Worm (Caenorhabditis elegans): ENCODE measurements around the gene mff-1.

Gene mff-1

ce11 chrX:13004491-13005093 lies 17.6 kb upstream of the mff-1 start:
- no peak for TF ChIP-seq sea-1 (GFP tag; conservative IDR thresholded peaks at IDR 0.05)
- no peak for TF ChIP-seq ama-1 (optimal IDR thresholded peaks at IDR 0.05)
- TF ChIP-seq pes-1 (GFP tag; IDR thresholded peaks at IDR 0.05) = no peak
- TF ChIP-seq hnd-1 (tag; optimal IDR thresholded peaks at IDR 0.05) = no peak
- no peak for TF ChIP-seq hmbx-1 (tag; optimal IDR thresholded peaks at IDR 0.05)
- TF ChIP-seq ceh-36 (tag; optimal IDR thresholded peaks at IDR 0.05) = no peak
- TF ChIP-seq flt-1 (GFP tag; IDR thresholded peaks at IDR 0.05) = no peak

- TF ChIP-seq scrt-1 (GFP tag; IDR thresholded peaks at IDR 0.05) (no peak), sea-1 (GFP tag; conservative IDR thresholded peaks at IDR 0.05) (no peak), aly-1 (tag; optimal IDR thresholded peaks at IDR 0.05) (no peak), pes-1 (GFP tag; IDR thresholded peaks at IDR 0.05) (no peak), ama-1 (optimal IDR thresholded peaks at IDR 0.05) (no peak), F13C5.2 (tag; optimal IDR thresholded peaks at IDR 0.05) (no peak), hmg-4 (GFP tag; optimal IDR thresholded peaks at IDR 0.05) (no peak), ceh-13 (GFP tag; optimal IDR thresholded peaks at IDR 0.05) (no peak), flt-1 (GFP tag; IDR thresholded peaks at IDR 0.05) (no peak), tra-4 (tag; optimal IDR thresholded peaks at IDR 0.05) (no peak), hnd-1 (tag; optimal IDR thresholded peaks at IDR 0.05) (no peak), ceh-36 (tag; optimal IDR thresholded peaks at IDR 0.05) (no peak), hmbx-1 (tag; optimal IDR thresholded peaks at IDR 0.05) (no peak), tbx-37 (GFP tag; conservative IDR thresholded peaks at IDR 0.05) (no peak)
These were observed 16.1 kb upstream of the mff-1 start for ce11 chrX:13003092-13003491.

DNA sequence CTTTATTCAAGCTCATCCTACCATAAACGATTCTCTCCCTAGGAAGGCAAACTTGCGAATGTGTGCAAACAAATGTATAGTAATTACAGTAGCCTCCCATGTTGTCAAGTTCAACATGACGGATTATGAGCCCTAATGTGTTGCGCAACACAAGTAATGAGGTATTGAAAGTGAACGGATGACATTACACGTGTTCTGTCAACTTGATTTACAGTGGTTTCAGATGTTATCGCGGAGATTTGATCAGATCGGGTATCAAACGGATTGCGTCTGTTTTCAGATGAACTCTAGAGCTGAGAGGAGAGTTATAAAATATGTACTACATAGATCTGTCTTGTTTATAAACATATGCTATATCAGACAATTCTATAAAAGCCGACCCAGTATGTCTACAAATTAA lies 15.3 kb upstream of the mff-1 start:
- TF ChIP-seq ama-1 (optimal IDR thresholded peaks at IDR 0.05) (no peak), tra-4 (tag; optimal IDR thresholded peaks at IDR 0.05) (no peak), sea-1 (GFP tag; conservative IDR thresholded peaks at IDR 0.05) (no peak), hmbx-1 (tag; optimal IDR thresholded peaks at IDR 0.05) (no peak), scrt-1 (GFP tag; IDR thresholded peaks at IDR 0.05) (no peak), tbx-11 (GFP tag; IDR thresholded peaks at IDR 0.05) (no peak), flt-1 (GFP tag; IDR thresholded peaks at IDR 0.05) (no peak), hmg-4 (GFP tag; optimal IDR thresholded peaks at IDR 0.05) (no peak), B0310.2 (tag; optimal IDR thresholded peaks at IDR 0.05) (no peak), ceh-13 (GFP tag; optimal IDR thresholded peaks at IDR 0.05) (no peak), aly-1 (tag; optimal IDR thresholded peaks at IDR 0.05) (no peak)

ce11 chrX:13000837-13001236 lies 13.8 kb upstream of the mff-1 start:
- no peak for TF ChIP-seq scrt-1 (GFP tag; IDR thresholded peaks at IDR 0.05)
- TF ChIP-seq tbx-37 (GFP tag; conservative IDR thresholded peaks at IDR 0.05) = no peak
- no peak for TF ChIP-seq flt-1 (GFP tag; IDR thresholded peaks at IDR 0.05)
- TF ChIP-seq ceh-13 (GFP tag; optimal IDR thresholded peaks at IDR 0.05) = no peak
- no peak for TF ChIP-seq ceh-36 (tag; optimal IDR thresholded peaks at IDR 0.05)
- no peak for TF ChIP-seq hnd-1 (tag; optimal IDR thresholded peaks at IDR 0.05)

DNA sequence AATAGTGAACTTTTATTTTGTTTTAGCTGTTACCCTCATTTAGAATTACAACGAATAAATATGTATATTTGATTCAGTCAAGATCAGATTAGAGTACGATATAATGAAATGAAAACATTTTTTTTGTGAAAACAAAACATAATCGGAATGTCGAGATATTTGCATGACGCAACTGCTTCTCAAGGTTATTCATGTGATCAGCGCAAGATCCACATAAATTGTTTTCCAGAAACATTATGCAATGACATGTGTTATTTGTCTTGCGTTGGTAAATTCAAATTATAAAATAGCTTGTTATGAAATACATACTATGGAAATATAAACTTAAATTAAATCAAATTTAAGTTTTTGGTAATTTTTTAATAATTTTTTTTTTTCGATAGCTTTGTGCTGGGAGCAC lies 12.5 kb upstream of the mff-1 start:
- TF ChIP-seq aly-1 (tag; optimal IDR thresholded peaks at IDR 0.05) = no peak
- TF ChIP-seq F13C5.2 (tag; optimal IDR thresholded peaks at IDR 0.05) = no peak

ce11 chrX:12996161-12996560 lies 9.1 kb upstream of the mff-1 start:
- TF ChIP-seq tra-4 (tag; optimal IDR thresholded peaks at IDR 0.05) = no peak
- TF ChIP-seq F13C5.2 (tag; optimal IDR thresholded peaks at IDR 0.05) = no peak
- TF ChIP-seq ets-7 (tag; optimal IDR thresholded peaks at IDR 0.05) = no peak
- TF ChIP-seq pes-1 (GFP tag; IDR thresholded peaks at IDR 0.05) = no peak
- TF ChIP-seq ceh-13 (GFP tag; optimal IDR thresholded peaks at IDR 0.05) = no peak
- TF ChIP-seq B0310.2 (tag; optimal IDR thresholded peaks at IDR 0.05) = no peak

DNA sequence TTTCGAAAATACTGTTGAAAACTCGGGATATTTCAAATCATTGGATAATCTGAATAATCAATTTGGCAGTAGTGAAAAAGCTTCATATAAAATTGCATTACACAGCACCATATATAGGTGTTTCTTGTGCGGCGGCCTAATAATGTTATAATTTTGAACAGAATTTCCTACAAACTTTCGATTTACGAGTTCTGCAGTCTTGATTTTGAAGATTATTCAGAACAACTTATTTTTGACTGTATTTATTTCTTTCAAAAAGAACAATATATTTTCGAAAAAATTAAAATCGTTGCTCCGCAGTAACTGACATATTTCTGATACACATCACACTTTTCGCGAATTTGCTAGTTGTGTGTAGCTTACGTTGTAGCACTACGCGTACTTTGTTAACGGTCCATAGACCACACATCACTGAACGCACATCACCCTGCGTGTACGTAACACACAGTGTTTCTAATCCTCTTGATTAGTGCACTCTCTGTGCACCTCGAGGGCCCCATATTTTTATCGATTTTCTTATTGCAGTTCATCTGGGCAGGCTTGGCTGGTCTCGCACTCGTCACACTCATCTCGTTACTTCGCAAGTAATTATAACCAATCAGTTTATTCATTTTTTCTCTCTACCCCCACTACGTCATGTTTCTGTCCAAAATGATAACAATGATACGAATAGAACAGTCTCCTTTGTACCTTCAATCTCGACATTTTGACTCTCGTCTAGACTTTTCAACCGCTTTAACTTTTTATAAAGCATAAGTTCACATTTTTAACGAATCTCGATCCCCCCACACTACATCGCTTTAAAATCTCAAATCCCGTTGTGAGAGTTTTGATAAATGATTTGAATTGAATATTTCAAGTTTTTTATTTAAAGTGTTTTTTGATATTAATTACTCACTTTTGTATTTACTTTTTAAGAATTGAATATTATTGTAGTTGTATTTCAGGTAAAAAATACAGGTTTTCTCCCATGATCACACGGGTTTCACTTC lies 3.8 kb upstream of the mff-1 start, which contains the start of the genes F11C1.1 and vwa-8:
Gene F11C1.1, minus strand, starts transcription at position 51 of the 992 bp plus-strand sequence.
Gene vwa-8, plus strand, starts transcription at position 942 of the 992 bp plus-strand sequence.
- no peak for TF ChIP-seq scrt-1 (GFP tag; IDR thresholded peaks at IDR 0.05)
- TF ChIP-seq tbx-11 (GFP tag; IDR thresholded peaks at IDR 0.05) = no peak
- TF ChIP-seq hnd-1 (tag; optimal IDR thresholded peaks at IDR 0.05) = no peak
- TF ChIP-seq tra-4 (tag; optimal IDR thresholded peaks at IDR 0.05) = no peak
- TF ChIP-seq flt-1 (GFP tag; IDR thresholded peaks at IDR 0.05) = no peak
- no peak for TF ChIP-seq ceh-36 (tag; optimal IDR thresholded peaks at IDR 0.05)
- no peak for TF ChIP-seq pes-1 (GFP tag; IDR thresholded peaks at IDR 0.05)
- no peak for TF ChIP-seq B0310.2 (tag; optimal IDR thresholded peaks at IDR 0.05)
- no peak for TF ChIP-seq hmbx-1 (tag; optimal IDR thresholded peaks at IDR 0.05)
- TF ChIP-seq ets-7 (tag; optimal IDR thresholded peaks at IDR 0.05) = no peak
- TF ChIP-seq F13C5.2 (tag; optimal IDR thresholded peaks at IDR 0.05) = no peak
- no peak for TF ChIP-seq aly-1 (tag; optimal IDR thresholded peaks at IDR 0.05)
- no peak for TF ChIP-seq sea-1 (GFP tag; conservative IDR thresholded peaks at IDR 0.05)
- TF ChIP-seq hmg-4 (GFP tag; optimal IDR thresholded peaks at IDR 0.05) = no peak
- no peak for TF ChIP-seq ceh-13 (GFP tag; optimal IDR thresholded peaks at IDR 0.05)
- no peak for TF ChIP-seq ama-1 (optimal IDR thresholded peaks at IDR 0.05)
- no peak for TF ChIP-seq tbx-37 (GFP tag; conservative IDR thresholded peaks at IDR 0.05)

All from whole organism, early embryonic.